Worm (Caenorhabditis elegans) whole organism, early embryonic: ENCODE results near the gene acl-6.

Experiments used
- B0310.2 ChIP-seq: sonication (generic microtip); optimal IDR thresholded peaks from 2 replicates; lab custom pipeline; 2016; ENCODE audit warnings: mild to moderate bottlenecking, missing genetic modification characterization, missing compliant biosample characterization
- F13C5.2 ChIP-seq: sonication (generic microtip); optimal IDR thresholded peaks from 2 replicates; lab custom pipeline; 2017; ENCODE audit warnings: mild to moderate bottlenecking, missing genetic modification characterization, inconsistent platforms, missing compliant biosample characterization
- aly-1 ChIP-seq: sonication (generic microtip); optimal IDR thresholded peaks from 2 replicates; lab custom pipeline; 2016; ENCODE audit warnings: missing genetic modification characterization, missing compliant biosample characterization
- ama-1 ChIP-seq: fragments of 150-350 bp; optimal IDR thresholded peaks from 2 replicates; lab custom pipeline; 2014
- ceh-13 ChIP-seq: fragments of 200-800 bp; sonication (Bioruptor generic); optimal IDR thresholded peaks from 2 replicates; lab custom pipeline; 2018; ENCODE audit warnings: mild to moderate bottlenecking, missing genetic modification characterization, missing compliant biosample characterization
- ceh-36 ChIP-seq: sonication (generic microtip); optimal IDR thresholded peaks from 2 replicates; lab custom pipeline; 2016; ENCODE audit warnings: missing genetic modification characterization, inconsistent platforms, missing compliant biosample characterization
- ets-7 ChIP-seq: sonication (generic microtip); optimal IDR thresholded peaks from 2 replicates; lab custom pipeline; 2016; ENCODE audit warnings: missing genotype, missing genetic modification characterization, missing compliant biosample characterization
- flt-1 ChIP-seq: fragments of 200-800 bp; sonication (Bioruptor generic); IDR thresholded peaks from 2 replicates; pipeline ENCODE4 v1.3.6; 2022; ENCODE audit warnings: missing genetic modification characterization, missing compliant biosample characterization
- hmbx-1 ChIP-seq: sonication (generic microtip); optimal IDR thresholded peaks from 2 replicates; lab custom pipeline; 2016; ENCODE audit warnings: mild to moderate bottlenecking, missing genetic modification characterization, missing compliant biosample characterization
- hmg-4 ChIP-seq: fragments of 200-800 bp; sonication (Bioruptor generic); optimal IDR thresholded peaks from 2 replicates; lab custom pipeline; 2018; ENCODE audit warnings: mild to moderate bottlenecking, missing genetic modification characterization, missing compliant biosample characterization
- hnd-1 ChIP-seq: sonication (generic microtip); optimal IDR thresholded peaks from 2 replicates; lab custom pipeline; 2016; ENCODE audit warnings: missing genetic modification characterization, missing compliant biosample characterization
- pes-1 ChIP-seq: fragments of 200-800 bp; sonication (Bioruptor generic); IDR thresholded peaks from 2 replicates; pipeline ENCODE4 v1.3.6; 2022; ENCODE audit warnings: missing genetic modification reagents, missing genetic modification characterization, missing compliant biosample characterization
- scrt-1 ChIP-seq: fragments of 200-800 bp; sonication (Bioruptor generic); IDR thresholded peaks from 2 replicates; pipeline ENCODE4 v1.3.6; 2022; ENCODE audit warnings: missing genetic modification characterization, missing compliant biosample characterization
- sea-1 ChIP-seq: fragments of 200-800 bp; sonication (Bioruptor generic); conservative IDR thresholded peaks from 2 replicates; pipeline ENCODE4 v1.3.6; 2022; ENCODE audit warnings: missing genetic modification characterization, missing compliant biosample characterization
- tbx-11 ChIP-seq: fragments of 200-800 bp; sonication (Bioruptor generic); IDR thresholded peaks from 2 replicates; pipeline ENCODE4 v1.3.6; 2022; ENCODE audit warnings: missing genetic modification characterization, missing compliant biosample characterization
- tbx-37 ChIP-seq: fragments of 200-800 bp; sonication (Bioruptor generic); conservative IDR thresholded peaks from 2 replicates; pipeline ENCODE4 v1.3.6; 2022; ENCODE audit warnings: missing genetic modification reagents, missing genetic modification characterization, missing compliant biosample characterization
- tra-4 ChIP-seq: sonication (generic microtip); optimal IDR thresholded peaks from 2 replicates; lab custom pipeline; 2017; ENCODE audit warnings: missing genetic modification characterization, missing compliant biosample characterization

Gene acl-6

DNA sequence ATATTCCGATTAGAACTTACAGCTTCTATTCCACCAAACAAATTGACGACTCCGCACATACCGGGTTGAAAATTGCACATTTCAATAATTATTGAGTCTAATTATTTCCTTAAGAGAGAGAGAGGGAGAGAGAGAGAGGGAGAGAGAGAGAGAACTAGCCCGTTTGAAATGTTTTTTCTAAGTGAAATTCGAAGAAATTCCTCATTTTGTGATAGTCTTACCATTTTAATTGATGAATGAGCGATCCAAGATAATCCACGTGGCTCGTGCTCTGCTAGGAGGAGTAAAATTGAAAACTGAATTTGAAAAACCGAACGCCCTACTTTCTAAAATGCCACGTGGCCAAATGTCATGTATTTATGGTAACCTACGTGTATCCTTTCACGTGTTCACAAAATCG is 687 bp upstream of the acl-6 start, which contains the start of gene F08F3.8:
Gene F08F3.8, minus strand, starts transcription at position 101 of the 400 bp plus-strand sequence.
- TF ChIP-seq ets-7, result no peak
- TF ChIP-seq ceh-13, result no peak
- no peak for TF ChIP-seq pes-1 (GFP tag; lab: Robert Waterston, UW)
- TF ChIP-seq hmbx-1 (tag; lab: Kevin White, UChicago), result no peak
- TF ChIP-seq scrt-1 (GFP tag; lab: Robert Waterston, UW), result no peak
- no peak for TF ChIP-seq hnd-1 (tag; lab: Kevin White, UChicago)
- no peak for TF ChIP-seq ceh-36 (tag; lab: Kevin White, UChicago)
- no peak for TF ChIP-seq hmg-4 (GFP tag; lab: Kevin White, UChicago)
- TF ChIP-seq F13C5.2, result no peak

DNA sequence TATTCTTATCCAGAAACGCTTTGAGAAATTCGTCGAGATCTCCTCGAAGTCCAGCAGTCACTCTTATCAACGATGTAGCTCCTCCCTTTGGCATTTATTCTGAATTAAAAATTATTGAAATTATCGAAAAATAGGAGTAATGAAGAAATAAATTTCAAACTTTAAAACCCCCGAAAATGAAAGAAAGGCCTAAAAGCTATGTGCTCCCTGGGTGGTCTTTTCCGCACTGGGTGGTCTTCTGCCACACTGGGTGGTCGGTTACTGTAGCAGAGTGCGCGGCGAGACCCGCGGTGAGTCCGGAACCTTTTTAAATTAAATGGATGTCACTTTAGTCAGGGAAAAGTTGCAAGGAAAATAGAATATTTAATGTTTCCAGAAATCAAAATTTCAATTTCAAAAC is 5.9 kb downstream of the acl-6 start, which contains the start of gene snpc-1.3:
Gene snpc-1.3, minus strand, starts transcription at position 101 of the 400 bp plus-strand sequence.
- TF ChIP-seq ceh-13 (no peak), tbx-11 (GFP tag; lab: Robert Waterston, UW) (no peak), ets-7 (no peak)

DNA sequence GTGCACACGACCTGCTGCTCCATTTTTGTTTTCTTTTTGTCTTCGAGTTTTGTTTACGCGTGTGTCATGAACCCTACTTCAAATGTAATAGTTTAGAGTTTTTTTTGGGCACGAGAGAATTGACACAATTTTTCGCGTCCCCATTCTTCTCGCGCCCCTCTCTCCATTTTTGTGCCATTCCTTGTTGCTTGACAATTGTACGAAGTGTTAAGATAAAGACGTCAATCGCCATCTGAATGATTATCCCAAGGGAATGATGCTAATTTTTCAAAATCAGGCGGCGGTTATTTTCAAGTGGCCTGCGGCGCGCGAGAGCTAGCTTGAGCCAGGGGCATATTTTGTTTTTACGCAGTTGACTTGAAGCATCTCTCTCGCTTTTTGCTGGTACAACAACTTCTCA is 9.2 kb downstream of the acl-6 start:
- TF ChIP-seq ceh-36 (tag; lab: Kevin White, UChicago) (no peak), tbx-37 (GFP tag; lab: Robert Waterston, UW) (no peak), ceh-13 (no peak), tra-4 (no peak)

ce11 chrV:5444037-5444436 is 10.9 kb downstream of the acl-6 start:
- TF ChIP-seq tra-4 (no peak), B0310.2 (tag; lab: Kevin White, UChicago) (no peak), sea-1 (no peak), aly-1 (no peak), tbx-37 (GFP tag; lab: Robert Waterston, UW) (no peak), hmg-4 (GFP tag; lab: Kevin White, UChicago) (no peak), tbx-11 (GFP tag; lab: Robert Waterston, UW) (no peak), ets-7 (no peak), scrt-1 (GFP tag; lab: Robert Waterston, UW) (no peak)

- TF ChIP-seq sea-1, result no peak
- TF ChIP-seq aly-1, result no peak
- TF ChIP-seq hmg-4 (GFP tag; lab: Kevin White, UChicago), result no peak
- TF ChIP-seq scrt-1 (GFP tag; lab: Robert Waterston, UW), result no peak
- TF ChIP-seq flt-1 (GFP tag; lab: Robert Waterston, UW), result no peak
- no peak for TF ChIP-seq pes-1 (GFP tag; lab: Robert Waterston, UW)
- no peak for TF ChIP-seq tra-4
- no peak for TF ChIP-seq tbx-37 (GFP tag; lab: Robert Waterston, UW)
Observed at ce11 chrV:5445839-5446238, 12.7 kb downstream of the acl-6 start, which contains the start of gene F08F3.1. TSS of gene F08F3.1 (plus strand) at chrV:5446139.

ce11 chrV:5447057-5447456 is 13.9 kb downstream of the acl-6 start:
- TF ChIP-seq tbx-11 (GFP tag; lab: Robert Waterston, UW) (no peak), scrt-1 (GFP tag; lab: Robert Waterston, UW) (no peak), B0310.2 (tag; lab: Kevin White, UChicago) (no peak), aly-1 (no peak), flt-1 (GFP tag; lab: Robert Waterston, UW) (no peak), pes-1 (GFP tag; lab: Robert Waterston, UW) (no peak), hmg-4 (GFP tag; lab: Kevin White, UChicago) (no peak), tra-4 (no peak), ceh-13 (no peak), sea-1 (no peak), F13C5.2 (no peak)

DNA sequence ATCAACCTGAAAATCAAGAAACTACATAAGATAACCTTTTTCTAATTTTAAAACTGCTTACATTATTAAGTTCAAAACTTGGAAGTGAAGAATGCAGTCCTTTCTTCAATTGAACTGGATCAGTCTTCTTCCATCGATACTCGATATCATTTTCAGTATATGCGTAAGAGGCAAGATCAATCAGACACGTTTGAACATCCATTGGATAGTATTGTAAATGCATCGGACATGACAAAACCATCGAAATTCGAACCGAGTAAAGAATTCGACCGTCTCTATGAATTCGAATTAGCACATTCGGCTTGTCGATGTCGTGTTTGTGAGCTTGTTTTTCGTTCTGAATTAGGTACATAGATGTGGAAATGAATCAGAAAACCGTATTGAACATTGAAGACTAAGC is 17.6 kb downstream of the acl-6 start:
- TF ChIP-seq ceh-13 (no peak), hnd-1 (tag; lab: Kevin White, UChicago) (no peak), tbx-11 (GFP tag; lab: Robert Waterston, UW) (no peak), hmg-4 (GFP tag; lab: Kevin White, UChicago) (no peak), pes-1 (GFP tag; lab: Robert Waterston, UW) (no peak), aly-1 (no peak), tbx-37 (GFP tag; lab: Robert Waterston, UW) (no peak), ceh-36 (tag; lab: Kevin White, UChicago) (no peak), hmbx-1 (tag; lab: Kevin White, UChicago) (no peak), tra-4 (no peak), flt-1 (GFP tag; lab: Robert Waterston, UW) (no peak), ama-1 (lab: Kevin White, UChicago) (no peak), B0310.2 (tag; lab: Kevin White, UChicago) (no peak)

ce11 chrV:5453615-5454014 is 20.4 kb downstream of the acl-6 start, which contains the start of gene glc-3:
TSS of gene glc-3 (minus strand) at chrV:5453715.
- TF ChIP-seq tra-4 (no peak), ceh-36 (tag; lab: Kevin White, UChicago) (no peak)

DNA sequence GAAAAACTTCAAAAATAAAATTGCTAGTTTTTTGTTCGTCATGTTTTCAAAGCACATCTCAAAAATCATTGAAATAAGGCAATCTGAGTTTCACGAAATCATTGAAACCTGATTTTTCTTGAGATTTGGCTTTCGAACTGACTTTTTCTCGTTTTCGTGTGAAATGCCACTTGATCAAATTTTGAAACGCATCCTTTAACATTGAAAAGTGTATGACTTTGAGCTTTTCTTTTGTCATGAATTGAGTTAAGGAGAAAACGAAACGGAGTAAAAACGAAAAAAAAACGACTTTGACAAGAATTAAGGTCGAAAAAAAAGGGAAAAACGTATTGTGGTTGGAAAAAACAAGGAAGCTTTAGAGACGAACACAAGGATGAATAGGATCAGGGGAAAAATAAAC is 21.8 kb downstream of the acl-6 start:
- TF ChIP-seq B0310.2 (tag; lab: Kevin White, UChicago), result no peak
- TF ChIP-seq hmg-4 (GFP tag; lab: Kevin White, UChicago), result no peak
- no peak for TF ChIP-seq scrt-1 (GFP tag; lab: Robert Waterston, UW)
- no peak for TF ChIP-seq F13C5.2
- TF ChIP-seq tbx-11 (GFP tag; lab: Robert Waterston, UW), result no peak
- no peak for TF ChIP-seq ceh-13
- no peak for TF ChIP-seq pes-1 (GFP tag; lab: Robert Waterston, UW)
- TF ChIP-seq tra-4, result no peak
- no peak for TF ChIP-seq flt-1 (GFP tag; lab: Robert Waterston, UW)
